Fruit fly (Drosophila melanogaster) whole organism, embryonic: ENCODE results near the gene CG16813.
A peak's percentile ranks its signal among the peaks of the same experiment; 100 is the strongest.

Source experiments
- CG10462 ChIP-seq: fragments of 200-800 bp; sonication (Bioruptor generic); optimal IDR thresholded peaks from 2 replicates; lab custom pipeline; 2016; ENCODE audit warnings: missing biosample characterization, missing genetic modification characterization
- CG10565 ChIP-seq: fragments of 200-800 bp; sonication (Bioruptor generic); optimal IDR thresholded peaks from 3 replicates; lab custom pipeline; 2016; ENCODE audit warnings: missing biosample characterization, mild to moderate bottlenecking, missing genetic modification characterization
- CG10959 ChIP-seq: fragments of 200-800 bp; sonication (Bioruptor generic); IDR thresholded peaks from 2 replicates; pipeline ENCODE4 v1.3.6; 2022; ENCODE audit warnings: missing biosample characterization, missing genetic modification characterization
- CG12391 ChIP-seq: fragments of 200-800 bp; sonication (Bioruptor generic); optimal IDR thresholded peaks from 3 replicates; lab custom pipeline; 2018; ENCODE audit warnings: missing biosample characterization, mild to moderate bottlenecking, missing genetic modification characterization, moderate library complexity
- CG13123 ChIP-seq: fragments of 200-800 bp; sonication (Bioruptor generic); optimal IDR thresholded peaks from 2 replicates; lab custom pipeline; 2016; ENCODE audit warnings: missing biosample characterization, missing genetic modification characterization
- CG14860 ChIP-seq: fragments of 200-800 bp; sonication (Bioruptor generic); IDR thresholded peaks from 3 replicates; pipeline ENCODE4 v1.3.6; 2022; ENCODE audit warnings: missing biosample characterization, missing genetic modification characterization; ENCODE audit not compliant: partially characterized antibody
- CG17829 ChIP-seq: fragments of 200-800 bp; optimal IDR thresholded peaks from 2 replicates; lab custom pipeline; 2019; ENCODE audit warnings: missing biosample characterization, mild to moderate bottlenecking, missing genetic modification characterization, moderate library complexity
- CG17912 ChIP-seq: fragments of 200-800 bp; sonication (Bioruptor generic); optimal IDR thresholded peaks from 2 replicates; lab custom pipeline; 2018; ENCODE audit warnings: missing biosample characterization, mild to moderate bottlenecking, missing genetic modification characterization
- CG18599 ChIP-seq: fragments of 200-800 bp; sonication (Bioruptor generic); optimal IDR thresholded peaks from 3 replicates; lab custom pipeline; 2017; ENCODE audit warnings: missing biosample characterization, missing genetic modification characterization, mild to moderate bottlenecking, moderate library complexity, missing genetic modification reagents
- CG2116 ChIP-seq: fragments of 200-800 bp; sonication (Bioruptor generic); optimal IDR thresholded peaks from 3 replicates; lab custom pipeline; 2018; ENCODE audit warnings: missing biosample characterization, mild to moderate bottlenecking, missing genetic modification characterization
- CG2678 ChIP-seq: fragments of 200-800 bp; sonication (Bioruptor generic); optimal IDR thresholded peaks from 3 replicates; lab custom pipeline; 2019; ENCODE audit warnings: missing biosample characterization, mild to moderate bottlenecking, missing genetic modification characterization, moderate library complexity
- CG3407 ChIP-seq: fragments of 200-800 bp; sonication (Bioruptor generic); optimal IDR thresholded peaks from 2 replicates; lab custom pipeline; 2018; ENCODE audit warnings: missing biosample characterization, mild to moderate bottlenecking, missing genetic modification characterization
- CG34376 ChIP-seq: fragments of 200-800 bp; sonication (Bioruptor generic); optimal IDR thresholded peaks from 2 replicates; lab custom pipeline; 2018; ENCODE audit warnings: missing biosample characterization, mild to moderate bottlenecking, missing genetic modification characterization
- CG42726 ChIP-seq: fragments of 200-800 bp; sonication (Bioruptor generic); IDR thresholded peaks from 2 replicates; pipeline ENCODE4 v1.3.6; 2022; ENCODE audit warnings: missing biosample characterization, missing genetic modification characterization; ENCODE audit not compliant: partially characterized antibody
- CG4328 ChIP-seq: fragments of 200-800 bp; sonication (Bioruptor generic); optimal IDR thresholded peaks from 3 replicates; lab custom pipeline; 2017; ENCODE audit warnings: missing biosample characterization, missing genetic modification reagents, missing genetic modification characterization
- CG5180 ChIP-seq: fragments of 200-800 bp; sonication (Bioruptor generic); optimal IDR thresholded peaks from 3 replicates; lab custom pipeline; 2017; ENCODE audit warnings: missing biosample characterization, missing genetic modification characterization, mild to moderate bottlenecking, moderate library complexity, missing genetic modification reagents
- CG6175 ChIP-seq: fragments of 200-800 bp; sonication (Bioruptor generic); IDR thresholded peaks from 3 replicates; pipeline ENCODE4 v1.3.6; 2022; ENCODE audit warnings: missing biosample characterization, missing genetic modification characterization
- CG6683 ChIP-seq: fragments of 200-800 bp; sonication (Bioruptor generic); optimal IDR thresholded peaks from 2 replicates; lab custom pipeline; 2017; ENCODE audit warnings: missing biosample characterization, mild to moderate bottlenecking, missing genetic modification characterization, missing genetic modification reagents
- CG7786 ChIP-seq: fragments of 200-800 bp; sonication (Bioruptor generic); optimal IDR thresholded peaks from 2 replicates; lab custom pipeline; 2016; ENCODE audit warnings: missing biosample characterization, missing genetic modification characterization
- CG7928 ChIP-seq: fragments of 200-800 bp; sonication (Bioruptor generic); optimal IDR thresholded peaks from 2 replicates; lab custom pipeline; 2017; ENCODE audit warnings: missing biosample characterization, mild to moderate bottlenecking, missing genetic modification characterization
- CG8924 ChIP-seq: fragments of 200-800 bp; optimal IDR thresholded peaks from 3 replicates; lab custom pipeline; 2019; ENCODE audit warnings: missing biosample characterization, mild to moderate bottlenecking, missing genetic modification characterization, moderate library complexity
- CG8944 ChIP-seq: fragments of 200-800 bp; sonication (Bioruptor generic); optimal IDR thresholded peaks from 3 replicates; lab custom pipeline; 2016; ENCODE audit warnings: missing biosample characterization, missing genetic modification characterization
- Dbx ChIP-seq: fragments of 200-800 bp; sonication (Bioruptor generic); IDR thresholded peaks from 3 replicates; pipeline ENCODE4 v1.3.6; 2022; ENCODE audit warnings: missing biosample characterization, missing genetic modification characterization
- Drgx ChIP-seq: fragments of 200-800 bp; sonication (Bioruptor generic); IDR thresholded peaks from 2 replicates; pipeline ENCODE4 v1.3.6; 2022; ENCODE audit warnings: missing biosample characterization, missing genetic modification characterization
- HHEX ChIP-seq: fragments of 200-800 bp; sonication (Bioruptor generic); optimal IDR thresholded peaks from 3 replicates; lab custom pipeline; 2017; ENCODE audit warnings: missing biosample characterization, mild to moderate bottlenecking, missing genetic modification characterization, missing genetic modification reagents
- Hey ChIP-seq: fragments of 200-800 bp; sonication (Bioruptor generic); optimal IDR thresholded peaks from 3 replicates; lab custom pipeline; 2018; ENCODE audit warnings: missing biosample characterization, mild to moderate bottlenecking, missing genetic modification characterization
- Kr ChIP-seq: fragments of 200-800 bp; sonication (Bioruptor generic); optimal IDR thresholded peaks from 2 replicates; lab custom pipeline; 2017; ENCODE audit warnings: missing biosample characterization, mild to moderate bottlenecking, missing genetic modification characterization
- Lhr ChIP-seq: fragments of 200-800 bp; sonication (Bioruptor generic); optimal IDR thresholded peaks from 3 replicates; lab custom pipeline; 2017; ENCODE audit warnings: mild to moderate bottlenecking, missing biosample characterization, missing genetic modification reagents, missing genetic modification characterization
- Neu2 ChIP-seq: fragments of 200-800 bp; sonication (Bioruptor generic); optimal IDR thresholded peaks from 3 replicates; lab custom pipeline; 2016; ENCODE audit warnings: missing biosample characterization, missing genetic modification characterization, borderline replicate concordance
- Optix ChIP-seq: fragments of 200-800 bp; sonication (Bioruptor generic); IDR thresholded peaks from 3 replicates; pipeline ENCODE4 v1.3.6; 2022; ENCODE audit warnings: missing biosample characterization, missing genetic modification characterization
- Pdp1 ChIP-seq, 2 experiments: fragments of 200-800 bp; sonication (Bioruptor generic); optimal IDR thresholded peaks; 3 replicates each; lab custom pipeline; 2016; ENCODE audit warnings: missing biosample characterization in 2 of 2, missing genetic modification characterization in 2 of 2, mild to moderate bottlenecking in 1 of 2, moderate library complexity in 1 of 2
- Rfx ChIP-seq: fragments of 200-800 bp; sonication (Bioruptor generic); IDR thresholded peaks from 2 replicates; pipeline ENCODE4 v1.3.6; 2022; ENCODE audit warnings: missing biosample characterization, missing genetic modification characterization
- Ssrp ChIP-seq: fragments of 200-800 bp; sonication (Bioruptor generic); optimal IDR thresholded peaks from 2 replicates; lab custom pipeline; 2018; ENCODE audit warnings: missing biosample characterization, mild to moderate bottlenecking, missing genetic modification characterization, moderate library complexity
- Taf1 ChIP-seq: fragments of 200-800 bp; sonication (Bioruptor generic); IDR thresholded peaks from 2 replicates; pipeline ENCODE4 v1.3.6; 2022; ENCODE audit warnings: missing biosample characterization, missing genetic modification characterization
- bsh ChIP-seq, 2 experiments: fragments of 200-800 bp; sonication (Bioruptor generic); optimal IDR thresholded peaks; 2 replicates each; lab custom pipeline; 2017 to 2018; ENCODE audit warnings: mild to moderate bottlenecking in 2 of 2, missing biosample characterization in 2 of 2, missing genetic modification characterization in 2 of 2, moderate library complexity in 1 of 2
- corto ChIP-seq: fragments of 200-800 bp; sonication (Bioruptor generic); optimal IDR thresholded peaks from 2 replicates; lab custom pipeline; 2016; ENCODE audit warnings: missing biosample characterization, mild to moderate bottlenecking, missing genetic modification characterization, moderate library complexity
- crol ChIP-seq: fragments of 200-800 bp; sonication (Bioruptor generic); IDR thresholded peaks from 2 replicates; pipeline ENCODE4 v1.3.6; 2022; ENCODE audit warnings: missing biosample characterization, missing genetic modification characterization
- ems ChIP-seq: fragments of 200-800 bp; sonication (Bioruptor generic); optimal IDR thresholded peaks from 3 replicates; lab custom pipeline; 2016; ENCODE audit warnings: missing biosample characterization, missing genetic modification characterization
- gsb ChIP-seq: fragments of 200-800 bp; sonication (Bioruptor generic); IDR thresholded peaks from 2 replicates; pipeline ENCODE4 v1.3.6; 2022; ENCODE audit warnings: missing biosample characterization, missing genetic modification characterization
- kah ChIP-seq: fragments of 200-800 bp; sonication (Bioruptor generic); optimal IDR thresholded peaks from 2 replicates; lab custom pipeline; 2018; ENCODE audit warnings: missing biosample characterization, mild to moderate bottlenecking, missing genetic modification characterization
- mirr ChIP-seq: fragments of 200-800 bp; sonication (Bioruptor generic); optimal IDR thresholded peaks from 3 replicates; lab custom pipeline; 2018; ENCODE audit warnings: missing biosample characterization, mild to moderate bottlenecking, missing genetic modification characterization
- pan ChIP-seq, 4 experiments: fragments of >200 bp in 3 of 4; fragments of 200-800 bp in 1 of 4; sonication (Bioruptor generic) in 1 of 4; optimal IDR thresholded peaks in 3 of 4; IDR thresholded peaks in 1 of 4; 2 replicates each; pipeline versions ENCODE4 v1.3.6 to Lab custom; 2017 to 2022; ENCODE audit warnings: missing biosample characterization in 2 of 4, missing genetic modification characterization in 2 of 4, mixed read lengths in 1 of 4
- pho ChIP-seq: fragments of 200-800 bp; sonication (Bioruptor generic); optimal IDR thresholded peaks from 2 replicates; lab custom pipeline; 2016; ENCODE audit warnings: missing biosample characterization, missing genetic modification characterization
- repo ChIP-seq: fragments of 200-800 bp; sonication (Bioruptor generic); optimal IDR thresholded peaks from 2 replicates; lab custom pipeline; 2016; ENCODE audit warnings: missing biosample characterization, missing genetic modification characterization
- ro ChIP-seq: fragments of 200-800 bp; sonication (Bioruptor generic); IDR thresholded peaks from 2 replicates; pipeline ENCODE4 v1.3.6; 2022; ENCODE audit warnings: missing biosample characterization, missing genetic modification characterization
- schlank ChIP-seq: fragments of 200-800 bp; sonication (Bioruptor generic); optimal IDR thresholded peaks from 2 replicates; lab custom pipeline; 2018; ENCODE audit warnings: missing biosample characterization, mild to moderate bottlenecking, missing genetic modification characterization
- shn ChIP-seq: fragments of 200-800 bp; sonication (Bioruptor generic); optimal IDR thresholded peaks from 3 replicates; lab custom pipeline; 2016; ENCODE audit warnings: missing biosample characterization, missing genetic modification characterization
- sisA ChIP-seq: fragments of 200-800 bp; sonication (Bioruptor generic); IDR thresholded peaks from 2 replicates; pipeline ENCODE4 v1.3.6; 2022; ENCODE audit warnings: missing biosample characterization, missing genetic modification characterization
- trh ChIP-seq: fragments of 200-800 bp; sonication (Bioruptor generic); optimal IDR thresholded peaks from 2 replicates; lab custom pipeline; 2016; ENCODE audit warnings: missing biosample characterization, missing genetic modification characterization

The CG16813 gene

DNA sequence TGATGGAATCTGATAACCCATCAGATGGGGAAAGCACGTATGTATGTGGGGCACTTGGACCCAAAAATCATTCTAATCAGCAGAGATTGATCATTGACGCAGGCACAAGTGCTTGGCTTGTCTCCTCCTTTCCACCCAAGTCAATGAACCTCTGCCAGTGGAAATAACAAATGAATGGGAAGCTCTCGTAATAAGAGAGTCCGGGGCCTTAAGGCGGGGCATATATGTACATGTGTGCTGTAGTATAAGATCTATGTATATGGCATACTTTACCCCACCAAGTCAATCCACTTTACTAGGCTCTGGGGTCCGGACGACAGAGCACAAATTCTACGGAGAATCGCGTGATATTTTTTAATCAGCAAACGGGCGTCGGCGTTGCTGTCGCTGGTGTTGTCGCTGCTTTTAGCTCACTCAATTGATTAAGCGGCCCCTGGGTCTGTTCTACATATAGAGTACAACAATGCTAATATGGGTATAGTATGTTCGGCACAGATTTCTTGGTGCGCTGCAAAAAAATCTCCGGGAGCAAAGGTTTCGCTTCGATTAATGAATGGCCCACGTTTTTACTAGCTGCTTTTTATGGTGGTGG, 21.2 kb upstream of the CG16813 start (continued):
- TF ChIP-seq gsb (GFP tag; lab: Robert Waterston, UW): no peak
- no peak for TF ChIP-seq trh (GFP tag; lab: Kevin White, UChicago)
- no peak for TF ChIP-seq Ssrp
- TF ChIP-seq CG3407: no peak
- no peak for TF ChIP-seq CG17829 (tag; lab: Kevin White, UChicago)
- no peak for TF ChIP-seq CG6175 (GFP tag; lab: Robert Waterston, UW)
- TF ChIP-seq ems (GFP tag; lab: Kevin White, UChicago): no peak
- TF ChIP-seq bsh (GFP tag; optimal IDR thresholded peaks at IDR 0.05; lab: Kevin White, UChicago): no peak
- TF ChIP-seq CG7786 (GFP tag; lab: Kevin White, UChicago): peak; percentile 29
- no peak for TF ChIP-seq Kr (GFP tag; lab: Kevin White, UChicago)
- TF ChIP-seq Pdp1 (GFP tag; optimal IDR thresholded peaks at IDR 0.05; lab: Kevin White, UChicago): peak in 1 of 2 experiments; percentile 78
- TF ChIP-seq schlank: no peak
- peak; percentile 21 for TF ChIP-seq CG4328 (GFP tag; lab: Kevin White, UChicago)
- no peak for TF ChIP-seq CG10462 (GFP tag; lab: Kevin White, UChicago)
- no peak for TF ChIP-seq pho (GFP tag; lab: Kevin White, UChicago)
- TF ChIP-seq HHEX: no peak
- TF ChIP-seq Dbx (GFP tag; lab: Robert Waterston, UW): no peak
- no peak for TF ChIP-seq ro (GFP tag; lab: Robert Waterston, UW)
- peak; percentile 34; the same call in 1 of the 2 replicates for TF ChIP-seq crol (GFP tag; lab: Robert Waterston, UW)
- no peak for TF ChIP-seq CG10959 (GFP tag; lab: Robert Waterston, UW)
- TF ChIP-seq corto (GFP tag; lab: Kevin White, UChicago): no peak
- TF ChIP-seq Drgx (GFP tag; lab: Robert Waterston, UW): peak; percentile 63
- TF ChIP-seq Neu2 (GFP tag; lab: Kevin White, UChicago): no peak
- TF ChIP-seq CG2116 (GFP tag; lab: Kevin White, UChicago): no peak
- no peak for TF ChIP-seq kah
- 0 out of 2 replicates have a peak, but pooled peaks have one; percentile 23 for TF ChIP-seq Rfx (GFP tag; lab: Robert Waterston, UW)
- TF ChIP-seq CG10565 (GFP tag; lab: Kevin White, UChicago): no peak
- TF ChIP-seq CG12391 (tag; lab: Kevin White, UChicago): no peak
- TF ChIP-seq pan (optimal IDR thresholded peaks at IDR 0.05; lab: Kevin White, UChicago): no peak
- no peak for TF ChIP-seq pan (GFP tag; optimal IDR thresholded peaks at IDR 0.05 in 1 of 2, IDR thresholded peaks at IDR 0.05 in 1 of 2)
- TF ChIP-seq CG34376: peak; percentile 96
- no peak for TF ChIP-seq shn (GFP tag; lab: Kevin White, UChicago)
- no peak for TF ChIP-seq repo
- no peak for TF ChIP-seq CG7928
- TF ChIP-seq mirr (GFP tag; lab: Kevin White, UChicago): peak; percentile 23
- TF ChIP-seq sisA (GFP tag; lab: Robert Waterston, UW): no peak
- no peak for TF ChIP-seq Taf1 (GFP tag; lab: Robert Waterston, UW)
- TF ChIP-seq CG13123 (GFP tag; lab: Kevin White, UChicago): no peak
- TF ChIP-seq CG5180 (GFP tag; lab: Kevin White, UChicago): no peak
- no peak for TF ChIP-seq Optix (GFP tag; lab: Robert Waterston, UW)
- TF ChIP-seq CG8944 (GFP tag; lab: Kevin White, UChicago): no peak
- no peak for TF ChIP-seq CG17912 (GFP tag; lab: Kevin White, UChicago)
- TF ChIP-seq CG14860: no peak
- TF ChIP-seq CG42726: no peak
- TF ChIP-seq CG18599: peak; percentile 9
- no peak for TF ChIP-seq CG8924
- TF ChIP-seq CG2678 (tag; lab: Kevin White, UChicago): peak; percentile 30
- peak; percentile 61 for TF ChIP-seq Hey (tag; lab: Kevin White, UChicago)
- TF ChIP-seq Lhr (GFP tag; lab: Kevin White, UChicago): no peak
- TF ChIP-seq CG6683 (GFP tag; lab: Kevin White, UChicago): peak; percentile 26
